Worm (Caenorhabditis elegans) whole organism, young adult: Measurements from ENCODE around the gene Y4C6B.7.
A peak's percentile ranks its signal among the peaks of the same experiment; 100 is the strongest.

Source experiments
- B0019.2 ChIP-seq: fragments of 200-800 bp; sonication (Bioruptor generic); conservative IDR thresholded peaks from 2 replicates; pipeline ENCODE4 v1.3.6; 2022; ENCODE audit warnings: missing genetic modification reagents, missing genetic modification characterization, missing compliant biosample characterization
- B0336.3 ChIP-seq: fragments of 200-800 bp; sonication (Bioruptor generic); IDR thresholded peaks from 2 replicates; pipeline ENCODE4 v1.3.6; 2022; ENCODE audit warnings: missing genetic modification characterization, missing compliant biosample characterization
- C17E4.6 ChIP-seq: fragments of 200-800 bp; sonication (Bioruptor generic); IDR thresholded peaks from 2 replicates; pipeline ENCODE4 v1.3.6; 2022; ENCODE audit warnings: missing genetic modification reagents, missing genetic modification characterization, missing compliant biosample characterization
- D2030.7 ChIP-seq: fragments of 200-800 bp; sonication (Bioruptor generic); IDR thresholded peaks from 2 replicates; pipeline ENCODE4 v1.3.6; 2022; ENCODE audit warnings: missing genetic modification reagents, missing genetic modification characterization, missing compliant biosample characterization
- F22D6.2 ChIP-seq: sonication (generic microtip); optimal IDR thresholded peaks from 2 replicates; lab custom pipeline; 2016; ENCODE audit warnings: mild to moderate bottlenecking, missing genetic modification characterization, missing compliant biosample characterization
- F33H1.4 ChIP-seq: fragments of 200-800 bp; sonication (Bioruptor generic); IDR thresholded peaks from 2 replicates; pipeline ENCODE4 v1.3.6; 2022; ENCODE audit warnings: missing genetic modification reagents, missing genetic modification characterization, missing compliant biosample characterization
- F37B4.10 ChIP-seq: fragments of 200-800 bp; sonication (Bioruptor generic); IDR thresholded peaks from 2 replicates; pipeline ENCODE4 v1.3.6; 2022; ENCODE audit warnings: missing genetic modification characterization, missing compliant biosample characterization
- F49E8.2 ChIP-seq: sonication (generic microtip); optimal IDR thresholded peaks from 3 replicates; lab custom pipeline; 2017; ENCODE audit warnings: missing genetic modification characterization, mild to moderate bottlenecking, missing compliant biosample characterization, antibody characterized with exemption, moderate library complexity; ENCODE audit not compliant: insufficient read depth
- F57C9.4 ChIP-seq: sonication (generic microtip); optimal IDR thresholded peaks from 2 replicates; lab custom pipeline; 2017; ENCODE audit warnings: mild to moderate bottlenecking, missing genetic modification characterization, missing compliant biosample characterization
- T26A5.8 ChIP-seq: sonication (generic microtip); optimal IDR thresholded peaks from 2 replicates; lab custom pipeline; 2016; ENCODE audit warnings: missing genetic modification characterization, missing compliant biosample characterization
- Y53G8AR.9 ChIP-seq: fragments of 200-800 bp; sonication (Bioruptor generic); conservative IDR thresholded peaks from 2 replicates; pipeline ENCODE4 v1.3.6; 2022; ENCODE audit warnings: missing genetic modification reagents, missing genetic modification characterization, missing compliant biosample characterization
- aptf-3 ChIP-seq: fragments of 200-800 bp; sonication (Bioruptor generic); IDR thresholded peaks from 2 replicates; pipeline ENCODE4 v1.3.6; 2022; ENCODE audit warnings: missing genetic modification characterization, missing compliant biosample characterization
- bed-1 ChIP-seq: fragments of 200-800 bp; sonication (Bioruptor generic); IDR thresholded peaks from 2 replicates; pipeline ENCODE4 v1.3.6; 2022; ENCODE audit warnings: missing genetic modification reagents, missing genetic modification characterization, missing compliant biosample characterization
- cebp-1 ChIP-seq, 2 experiments: fragments of 200-800 bp in 1 of 2; sonication (Bioruptor generic) in 1 of 2; sonication (generic microtip) in 1 of 2; IDR thresholded peaks in 1 of 2; optimal IDR thresholded peaks in 1 of 2; 2 replicates each; pipeline versions ENCODE4 v1.3.6 to Lab custom; 2017 to 2022; ENCODE audit warnings: missing compliant biosample characterization in 2 of 2, missing genetic modification characterization in 2 of 2, mild to moderate bottlenecking in 1 of 2, missing genetic modification reagents in 1 of 2, moderate library complexity in 1 of 2
- ceh-27 ChIP-seq: fragments of 200-800 bp; sonication (Bioruptor generic); optimal IDR thresholded peaks from 2 replicates; lab custom pipeline; 2018; ENCODE audit warnings: mild to moderate bottlenecking, missing genetic modification characterization, moderate library complexity, missing compliant biosample characterization
- ceh-79 ChIP-seq: sonication (generic microtip); optimal IDR thresholded peaks from 2 replicates; lab custom pipeline; 2017; ENCODE audit warnings: mild to moderate bottlenecking, missing genetic modification characterization, missing compliant biosample characterization
- chd-7 ChIP-seq: sonication (generic microtip); optimal IDR thresholded peaks from 2 replicates; lab custom pipeline; 2016; ENCODE audit warnings: mild to moderate bottlenecking, missing genetic modification characterization, moderate library complexity, missing compliant biosample characterization
- dpl-1 ChIP-seq: fragments of 150-350 bp; optimal IDR thresholded peaks from 2 replicates; lab custom pipeline; 2014; ENCODE audit warnings: missing biosample characterization, missing genetic modification reagents, missing genetic modification characterization
- egl-44 ChIP-seq: fragments of 200-800 bp; sonication (Bioruptor generic); IDR thresholded peaks from 2 replicates; pipeline ENCODE4 v1.3.6; 2022; ENCODE audit warnings: missing genetic modification reagents, missing genetic modification characterization, missing compliant biosample characterization
- ekl-4 ChIP-seq: fragments of 200-800 bp; sonication (Bioruptor generic); IDR thresholded peaks from 2 replicates; pipeline ENCODE4 v1.3.6; 2022; ENCODE audit warnings: missing genetic modification reagents, missing genetic modification characterization, missing compliant biosample characterization
- gei-17 ChIP-seq: fragments of 200-800 bp; sonication (Bioruptor generic); optimal IDR thresholded peaks from 2 replicates; lab custom pipeline; 2018; ENCODE audit warnings: mild to moderate bottlenecking, missing genetic modification characterization, missing compliant biosample characterization
- him-1 ChIP-seq: sonication (generic microtip); optimal IDR thresholded peaks from 2 replicates; lab custom pipeline; 2016; ENCODE audit warnings: missing genotype, missing genetic modification reagents, missing genetic modification characterization, missing compliant biosample characterization
- hlh-12 ChIP-seq: sonication (generic microtip); optimal IDR thresholded peaks from 2 replicates; lab custom pipeline; 2016; ENCODE audit warnings: missing genetic modification characterization, missing compliant biosample characterization
- hlh-26 ChIP-seq: fragments of 200-800 bp; sonication (Bioruptor generic); conservative IDR thresholded peaks from 2 replicates; pipeline ENCODE4 v1.3.6; 2022; ENCODE audit warnings: missing genetic modification reagents, missing genetic modification characterization, missing compliant biosample characterization
- hmg-1.2 ChIP-seq: fragments of 200-800 bp; sonication (Bioruptor generic); IDR thresholded peaks from 2 replicates; pipeline ENCODE4 v1.3.6; 2022; ENCODE audit warnings: missing genetic modification reagents, missing genetic modification characterization, missing compliant biosample characterization
- hrde-1 ChIP-seq: sonication (generic microtip); optimal IDR thresholded peaks from 2 replicates; lab custom pipeline; 2016; ENCODE audit warnings: missing genetic modification characterization, mild to moderate bottlenecking, missing compliant biosample characterization, moderate library complexity, missing genotype, missing genetic modification reagents, borderline replicate concordance
- lag-1 ChIP-seq: fragments of 200-800 bp; sonication (Bioruptor generic); IDR thresholded peaks from 2 replicates; pipeline ENCODE4 v1.3.6; 2022; ENCODE audit warnings: missing genetic modification reagents, missing genetic modification characterization, missing compliant biosample characterization
- let-526 ChIP-seq: fragments of 200-800 bp; sonication (Bioruptor generic); IDR thresholded peaks from 2 replicates; pipeline ENCODE4 v1.3.6; 2022; ENCODE audit warnings: missing genetic modification reagents, missing genetic modification characterization, missing compliant biosample characterization
- lin-54 ChIP-seq: fragments of 200-800 bp; sonication (Bioruptor generic); optimal IDR thresholded peaks from 2 replicates; lab custom pipeline; 2018; ENCODE audit warnings: mild to moderate bottlenecking, missing genetic modification characterization, missing compliant biosample characterization
- lir-1 ChIP-seq: fragments of 200-800 bp; sonication (Bioruptor generic); conservative IDR thresholded peaks from 2 replicates; pipeline ENCODE4 v1.3.6; 2022; ENCODE audit warnings: missing genetic modification reagents, missing genetic modification characterization, missing compliant biosample characterization
- lsl-1 ChIP-seq: fragments of 200-800 bp; sonication (Bioruptor generic); optimal IDR thresholded peaks from 2 replicates; lab custom pipeline; 2018; ENCODE audit warnings: mild to moderate bottlenecking, missing genetic modification characterization, moderate library complexity, missing compliant biosample characterization
- madf-3 ChIP-seq: fragments of 200-800 bp; sonication (Bioruptor generic); IDR thresholded peaks from 2 replicates; pipeline ENCODE4 v1.3.6; 2022; ENCODE audit warnings: missing genetic modification reagents, missing genetic modification characterization, missing compliant biosample characterization
- madf-8 ChIP-seq: fragments of 200-800 bp; sonication (Bioruptor generic); conservative IDR thresholded peaks from 2 replicates; pipeline ENCODE4 v1.3.6; 2022; ENCODE audit warnings: missing genetic modification reagents, missing genetic modification characterization, missing compliant biosample characterization
- mcd-1 ChIP-seq: fragments of 200-800 bp; sonication (Bioruptor generic); IDR thresholded peaks from 2 replicates; pipeline ENCODE4 v1.3.6; 2022; ENCODE audit warnings: missing genetic modification reagents, missing genetic modification characterization, missing compliant biosample characterization
- mel-28 ChIP-seq: sonication (generic microtip); optimal IDR thresholded peaks from 2 replicates; lab custom pipeline; 2016; ENCODE audit warnings: borderline replicate concordance, mild to moderate bottlenecking, missing genetic modification characterization, missing compliant biosample characterization
- nfya-2 ChIP-seq: fragments of 200-800 bp; sonication (Bioruptor generic); IDR thresholded peaks from 2 replicates; pipeline ENCODE4 v1.3.6; 2022; ENCODE audit warnings: missing genetic modification reagents, missing genetic modification characterization, missing compliant biosample characterization
- nfyb-1 ChIP-seq: fragments of 200-800 bp; sonication (Bioruptor generic); IDR thresholded peaks from 2 replicates; pipeline ENCODE4 v1.3.6; 2022; ENCODE audit warnings: missing genetic modification reagents, missing genetic modification characterization, missing compliant biosample characterization
- nhr-179 ChIP-seq: sonication (generic microtip); optimal IDR thresholded peaks from 2 replicates; lab custom pipeline; 2016; ENCODE audit warnings: mild to moderate bottlenecking, missing genetic modification characterization, missing compliant biosample characterization
- nhr-80 ChIP-seq: sonication (generic microtip); optimal IDR thresholded peaks from 2 replicates; lab custom pipeline; 2016; ENCODE audit warnings: missing genetic modification characterization, missing compliant biosample characterization
- nhr-90 ChIP-seq: sonication (generic microtip); optimal IDR thresholded peaks from 2 replicates; lab custom pipeline; 2016; ENCODE audit warnings: missing genotype, mild to moderate bottlenecking, missing genetic modification characterization, missing compliant biosample characterization
- pha-4 ChIP-seq: fragments of 150-350 bp; sonication (generic microtip); optimal IDR thresholded peaks from 2 replicates; lab custom pipeline; 2014; ENCODE audit warnings: missing biosample characterization, missing genetic modification reagents, missing genetic modification characterization
- rcor-1 ChIP-seq: fragments of 200-800 bp; sonication (Bioruptor generic); IDR thresholded peaks from 2 replicates; pipeline ENCODE4 v1.3.6; 2022; ENCODE audit warnings: missing genetic modification reagents, missing genetic modification characterization, missing compliant biosample characterization
- sea-2 ChIP-seq: fragments of 200-800 bp; sonication (Bioruptor generic); IDR thresholded peaks from 2 replicates; pipeline ENCODE4 v1.3.6; 2022; ENCODE audit warnings: missing genetic modification characterization, missing compliant biosample characterization
- tbx-9 ChIP-seq: sonication (generic microtip); optimal IDR thresholded peaks from 2 replicates; lab custom pipeline; 2016; ENCODE audit warnings: borderline replicate concordance, missing genetic modification characterization, inconsistent platforms, missing compliant biosample characterization
- zfh-2 ChIP-seq: fragments of 200-800 bp; sonication (Bioruptor generic); conservative IDR thresholded peaks from 2 replicates; pipeline ENCODE4 v1.3.6; 2022; ENCODE audit warnings: missing genetic modification reagents, missing genetic modification characterization, missing compliant biosample characterization
- zim-3 ChIP-seq: sonication (generic microtip); optimal IDR thresholded peaks from 2 replicates; lab custom pipeline; 2017; ENCODE audit warnings: mild to moderate bottlenecking, missing genetic modification characterization, moderate library complexity, missing compliant biosample characterization
- ztf-22 ChIP-seq: fragments of 200-800 bp; sonication (Bioruptor generic); optimal IDR thresholded peaks from 2 replicates; lab custom pipeline; 2018; ENCODE audit warnings: mild to moderate bottlenecking, missing genetic modification characterization, moderate library complexity, missing compliant biosample characterization
- ztf-25 ChIP-seq: fragments of 200-800 bp; sonication (Bioruptor generic); IDR thresholded peaks from 2 replicates; pipeline ENCODE4 v1.3.6; 2022; ENCODE audit warnings: missing genetic modification reagents, missing genetic modification characterization, missing compliant biosample characterization
- ztf-28 ChIP-seq: fragments of 200-800 bp; sonication (Bioruptor generic); IDR thresholded peaks from 2 replicates; pipeline ENCODE4 v1.3.6; 2022; ENCODE audit warnings: missing genetic modification reagents, missing genetic modification characterization, missing compliant biosample characterization

Gene Y4C6B.7

ce11 chrIV:5344168-5344567 is 9.1 kb downstream of the Y4C6B.7 start (continued):
- TF ChIP-seq aptf-3 (GFP tag; lab: Robert Waterston, UW) (no peak), zfh-2 (no peak), gei-17 (no peak), hmg-1.2 (GFP tag; lab: Robert Waterston, UW) (no peak; the same call in 1 of the 2 replicates), hlh-12 (tag; lab: Kevin White, UChicago) (no peak), nhr-179 (tag; lab: Kevin White, UChicago) (no peak), cebp-1 (GFP tag; IDR thresholded peaks at IDR 0.05; lab: Robert Waterston, UW) (no peak), cebp-1 (tag; optimal IDR thresholded peaks at IDR 0.05; lab: Kevin White, UChicago) (no peak), B0336.3 (GFP tag; lab: Robert Waterston, UW) (no peak), ztf-28 (no peak), let-526 (GFP tag; lab: Robert Waterston, UW) (no peak), rcor-1 (GFP tag; lab: Robert Waterston, UW) (no peak), dpl-1 (GFP tag; lab: Kevin White, UChicago) (no peak), mel-28 (no peak), C17E4.6 (GFP tag; lab: Robert Waterston, UW) (no peak), lag-1 (GFP tag; lab: Robert Waterston, UW) (no peak), sea-2 (GFP tag; lab: Robert Waterston, UW) (no peak), F37B4.10 (GFP tag; lab: Robert Waterston, UW) (no peak), chd-7 (tag; lab: Kevin White, UChicago) (no peak), ztf-22 (GFP tag; lab: Kevin White, UChicago) (no peak), D2030.7 (GFP tag; lab: Robert Waterston, UW) (peak; percentile 45; the same call in 1 of the 2 replicates), F33H1.4 (GFP tag; lab: Robert Waterston, UW) (no peak), ceh-27 (GFP tag; lab: Kevin White, UChicago) (no peak), nhr-90 (peak; percentile 4), nfya-2 (GFP tag; lab: Robert Waterston, UW) (no peak), hlh-26 (GFP tag; lab: Robert Waterston, UW) (no peak), ceh-79 (no peak), him-1 (peak; percentile 42), nhr-80 (peak; percentile 21), hrde-1 (tag; lab: Kevin White, UChicago) (no peak), F57C9.4 (no peak), T26A5.8 (tag; lab: Kevin White, UChicago) (no peak), Y53G8AR.9 (no peak), B0019.2 (GFP tag; lab: Robert Waterston, UW) (no peak), ztf-25 (GFP tag; lab: Robert Waterston, UW) (no peak), bed-1 (GFP tag; lab: Robert Waterston, UW) (no peak), pha-4 (tag; lab: Kevin White, UChicago) (no peak), lir-1 (GFP tag; lab: Robert Waterston, UW) (no peak), egl-44 (GFP tag; lab: Robert Waterston, UW) (no peak), F49E8.2 (tag; lab: Kevin White, UChicago) (no peak), zim-3 (no peak), ekl-4 (GFP tag; lab: Robert Waterston, UW) (no peak), madf-8 (GFP tag; lab: Robert Waterston, UW) (no peak), lsl-1 (no peak), madf-3 (GFP tag; lab: Robert Waterston, UW) (no peak), tbx-9 (tag; lab: Kevin White, UChicago) (no peak), lin-54 (GFP tag; lab: Kevin White, UChicago) (peak; percentile 41), nfyb-1 (0 out of 2 replicates have a peak, but pooled peaks have one; percentile 36), F22D6.2 (tag; lab: Kevin White, UChicago) (no peak), mcd-1 (GFP tag; lab: Robert Waterston, UW) (no peak)
